Worm (Caenorhabditis elegans) whole organism, L1 larva: ENCODE results near the gene ZK1240.3.

Experiments
- efl-1 ChIP-seq, 4 experiments: fragments of 150-350 bp; optimal IDR thresholded peaks in 3 of 4; peaks in 1 of 4; 1 replicate in 1 of 4; 2 replicates in 3 of 4; lab custom pipeline; 2014; ENCODE audit warnings: missing biosample characterization in 2 of 4, missing genetic modification characterization in 2 of 4, missing genetic modification reagents in 2 of 4
- efl-3 ChIP-seq: fragments of 200-800 bp; sonication (Bioruptor generic); optimal IDR thresholded peaks from 2 replicates; lab custom pipeline; 2018; ENCODE audit warnings: mild to moderate bottlenecking, missing genetic modification characterization, missing compliant biosample characterization
- ets-5 ChIP-seq: fragments of 200-800 bp; sonication (Bioruptor generic); IDR thresholded peaks from 2 replicates; pipeline ENCODE4 v1.3.6; 2022; ENCODE audit warnings: missing genetic modification characterization, missing compliant biosample characterization
- hpl-2 ChIP-seq: fragments of 150-350 bp; optimal IDR thresholded peaks from 2 replicates; lab custom pipeline; 2014; ENCODE audit warnings: missing biosample characterization, missing genetic modification reagents, missing genetic modification characterization
- isw-1 ChIP-seq: fragments of 200-800 bp; sonication (Bioruptor generic); IDR thresholded peaks from 2 replicates; pipeline ENCODE4 v1.3.6; 2022; ENCODE audit warnings: missing genetic modification characterization, missing compliant biosample characterization
- lin-14 ChIP-seq: fragments of 200-800 bp; sonication (Bioruptor generic); optimal IDR thresholded peaks from 2 replicates; lab custom pipeline; 2018; ENCODE audit warnings: mild to moderate bottlenecking, missing genetic modification characterization, moderate library complexity, missing compliant biosample characterization
- lin-15B ChIP-seq: fragments of 150-350 bp; sonication (generic microtip); optimal IDR thresholded peaks from 3 replicates; lab custom pipeline; 2014; ENCODE audit warnings: missing biosample characterization, missing genetic modification characterization
- mdl-1 ChIP-seq, 2 experiments: fragments of 150-350 bp; optimal IDR thresholded peaks; 2 replicates each; lab custom pipeline; 2014 to 2017; ENCODE audit warnings: missing biosample characterization in 2 of 2, missing genetic modification characterization in 2 of 2, inconsistent platforms in 1 of 2
- nhr-20 ChIP-seq: sonication (generic microtip); optimal IDR thresholded peaks from 2 replicates; lab custom pipeline; 2016; ENCODE audit warnings: mild to moderate bottlenecking, missing genetic modification characterization, missing compliant biosample characterization
- nhr-77 ChIP-seq: fragments of 150-350 bp; optimal IDR thresholded peaks from 2 replicates; lab custom pipeline; 2014; ENCODE audit warnings: missing biosample characterization, missing genetic modification characterization
- sox-4 ChIP-seq: sonication (generic microtip); optimal IDR thresholded peaks from 2 replicates; lab custom pipeline; 2016; ENCODE audit warnings: missing genetic modification characterization, missing compliant biosample characterization
- sptf-1 ChIP-seq: fragments of 150-350 bp; optimal IDR thresholded peaks from 2 replicates; lab custom pipeline; 2014; ENCODE audit warnings: missing biosample characterization, missing genetic modification characterization
- unc-62 ChIP-seq: fragments of 150-350 bp; optimal IDR thresholded peaks from 2 replicates; lab custom pipeline; 2014; ENCODE audit warnings: missing biosample characterization, missing genetic modification reagents, missing genetic modification characterization
- ztf-11 ChIP-seq, 2 experiments: sonication (generic microtip); optimal IDR thresholded peaks; 2 replicates each; lab custom pipeline; 2016 to 2017; ENCODE audit warnings: missing genetic modification characterization in 2 of 2, missing biosample characterization in 1 of 2, missing compliant biosample characterization in 1 of 2
- ztf-4 ChIP-seq: fragments of 150-350 bp; optimal IDR thresholded peaks from 2 replicates; lab custom pipeline; 2014; ENCODE audit warnings: missing biosample characterization, missing genetic modification characterization

ZK1240.3 gene

DNA sequence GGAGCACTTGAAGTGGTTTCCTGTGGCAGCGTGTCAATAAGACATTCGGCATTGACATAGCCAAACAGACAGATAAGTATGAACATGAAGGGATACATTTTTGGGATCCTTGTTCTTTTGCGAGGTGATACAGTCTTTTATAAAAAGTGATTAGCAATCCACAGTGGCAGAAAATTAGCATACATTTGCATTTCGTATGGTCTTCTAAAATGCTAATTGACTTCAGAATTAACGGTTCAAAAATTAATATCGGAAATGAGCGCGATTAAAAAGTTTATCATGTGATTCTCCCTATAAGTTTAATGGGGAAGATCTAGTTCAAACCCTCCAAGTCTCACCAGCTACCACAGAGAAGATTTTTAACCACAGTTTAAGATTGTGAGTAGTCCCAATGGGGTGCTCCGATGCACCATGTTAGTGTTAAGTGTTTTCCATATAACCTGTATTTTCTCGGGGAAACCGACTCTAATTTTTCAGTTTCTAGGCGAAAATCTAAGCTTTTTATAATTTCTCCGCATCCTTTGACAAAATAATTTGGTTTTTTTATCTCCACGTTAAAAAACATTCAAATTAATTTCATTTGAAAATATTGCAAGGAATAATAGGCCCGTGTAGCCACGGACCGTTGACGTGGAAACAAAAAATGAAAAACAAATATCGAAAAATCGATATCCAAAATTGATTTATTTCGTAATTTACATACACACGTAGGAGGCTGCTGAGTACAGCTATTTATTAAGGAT, 46.7 kb downstream of the ZK1240.3 start, which contains the start of the genes F43C11.12 and F16G10.5:
Gene F43C11.12, minus strand, starts transcription at position 101 of the 743 bp plus-strand sequence.
Gene F16G10.5, plus strand, starts transcription at position 693 of the 743 bp plus-strand sequence.
- TF ChIP-seq isw-1 (GFP tag; lab: Robert Waterston, UW) = no peak
- TF ChIP-seq mdl-1 (tag; optimal IDR thresholded peaks at IDR 0.05; lab: Kevin White, UChicago) = no peak
- no peak for TF ChIP-seq ztf-4 (tag; lab: Kevin White, UChicago)
- TF ChIP-seq ztf-11 (tag; optimal IDR thresholded peaks at IDR 0.05; lab: Kevin White, UChicago) = no peak
- no peak for TF ChIP-seq efl-1 (optimal IDR thresholded peaks at IDR 0.05; lab: Kevin White, UChicago)
- no peak for TF ChIP-seq efl-1 (GFP tag; optimal IDR thresholded peaks at IDR 0.05 in 1 of 2; lab: Kevin White, UChicago)
- TF ChIP-seq lin-15B (tag; lab: Kevin White, UChicago) = no peak
- no peak for TF ChIP-seq nhr-20 (tag; lab: Kevin White, UChicago)
- no peak for TF ChIP-seq unc-62 (GFP tag; lab: Kevin White, UChicago)
- TF ChIP-seq ets-5 = no peak
- no peak for TF ChIP-seq lin-14 (GFP tag; lab: Kevin White, UChicago)
- TF ChIP-seq sptf-1 = no peak
- no peak for TF ChIP-seq nhr-77
- no peak for TF ChIP-seq sox-4 (tag; lab: Kevin White, UChicago)
- TF ChIP-seq efl-3 = no peak
- TF ChIP-seq hpl-2 (GFP tag; lab: Kevin White, UChicago) = no peak

- no peak for TF ChIP-seq sptf-1
- TF ChIP-seq, all 84 proteins: peak for 0
Observed at ce11 chrII:2368956-2369355, 48.8 kb downstream of the ZK1240.3 start, which contains the start of gene hpo-25. TSS of gene hpo-25 (plus strand) at chrII:2369256.
